Worm (Caenorhabditis elegans): ENCODE results near the gene rpl-43.
A peak's percentile ranks its signal among the peaks of the same experiment; 100 is the strongest.

Gene rpl-43

ce11 chrII:14187456-14187855, 32.4 kb downstream of the rpl-43 start:
- TF ChIP-seq D1046.2 (GFP tag; IDR thresholded peaks at IDR 0.05) (no peak), aha-1 (tag) (peak; percentile 15)

- TF ChIP-seq aha-1 (tag) (peak; percentile 81), hlh-11 (tag; optimal IDR thresholded peaks at IDR 0.05) (no peak)
These were observed 40.8 kb downstream of the rpl-43 start for ce11 chrII:14195931-14196330.

- TF ChIP-seq fos-1 (tag; optimal IDR thresholded peaks at IDR 0.05) (no peak), T26A8.4 (GFP tag; IDR thresholded peaks at IDR 0.05) (no peak), hif-1 (tag; optimal IDR thresholded peaks at IDR 0.05) (no peak), Y105C5A.15 (GFP tag; IDR thresholded peaks at IDR 0.05) (no peak), cey-2 (tag; optimal IDR thresholded peaks at IDR 0.05; ENCODE audit: borderline replicate concordance, insufficient read depth) (no peak), nhr-28 (tag; optimal IDR thresholded peaks at IDR 0.05) (no peak), ZK337.2 (GFP tag; IDR thresholded peaks at IDR 0.05) (no peak), ceh-20 (GFP tag; IDR thresholded peaks at IDR 0.05) (no peak)
These were observed 42.5 kb downstream of the rpl-43 start, which contains the start of gene ace-4 for ce11 chrII:14197499-14198096. ace-4 (plus strand) TSS chrII:14198046.

Measured in whole organism, L4 larva.